Fruit fly (Drosophila melanogaster) Kc167 (cell line): Measurements from ENCODE around the gene CG14830.

Experiments used
- Myc ChIP-seq: fragments of >200 bp; optimal IDR thresholded peaks from 2 replicates; lab custom pipeline; 2017; ENCODE audit warnings: missing external identifiers
- Sin3A ChIP-seq: fragments of >200 bp; optimal IDR thresholded peaks from 2 replicates; lab custom pipeline; 2018; ENCODE audit warnings: missing external identifiers
- h ChIP-seq: fragments of >200 bp; optimal IDR thresholded peaks from 3 replicates; lab custom pipeline; 2018; ENCODE audit warnings: missing external identifiers
- insv ChIP-seq: fragments of >200 bp; optimal IDR thresholded peaks from 3 replicates; lab custom pipeline; 2018; ENCODE audit warnings: missing external identifiers
- psq ChIP-seq: fragments of >200 bp; optimal IDR thresholded peaks from 2 replicates; lab custom pipeline; 2017; ENCODE audit warnings: missing external identifiers
- ttk ChIP-seq: sonication (Bioruptor generic); optimal IDR thresholded peaks from 2 replicates; lab custom pipeline; 2017; ENCODE audit warnings: missing external identifiers

Gene CG14830

DNA sequence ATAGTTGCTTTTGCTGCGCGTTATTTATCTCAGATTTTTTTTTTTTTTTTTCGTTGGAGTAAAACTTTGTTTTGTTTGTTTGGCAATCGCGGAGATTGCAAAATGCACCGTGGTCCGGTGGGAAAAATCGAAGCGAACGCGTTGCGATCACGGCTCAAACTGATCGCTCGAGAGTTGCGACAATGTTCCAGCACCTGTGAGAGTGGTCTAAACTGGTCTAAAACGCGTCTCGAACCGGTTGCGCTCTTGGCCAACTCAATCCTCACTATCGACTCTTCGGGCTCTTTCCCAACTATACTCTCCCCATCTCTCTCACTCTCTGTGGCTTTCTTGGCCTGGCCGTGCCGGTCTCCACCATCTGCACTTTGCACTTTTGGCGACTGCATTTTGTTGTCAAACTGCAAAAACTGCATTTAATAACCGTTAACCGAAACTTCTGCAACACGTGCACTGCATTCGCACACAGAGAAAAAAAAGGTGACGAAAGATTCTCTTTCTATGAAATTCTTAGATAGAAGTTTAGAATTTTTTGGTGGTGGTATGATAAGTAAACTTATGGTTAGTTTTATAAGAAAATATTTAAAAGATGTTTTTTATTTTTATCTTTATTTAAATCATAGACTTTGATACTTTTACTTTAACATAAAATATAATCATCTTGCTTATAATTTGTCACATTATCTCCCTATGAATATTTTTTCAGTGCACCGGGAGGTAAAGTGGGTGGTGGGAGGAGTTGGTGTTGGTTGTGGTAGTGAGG, at the start of gene CG14830:
Gene CG14830 (minus strand): TSS at position 164 of the 760 bp plus-strand sequence.
- no peak for TF ChIP-seq insv (lab: Kevin White, UChicago)
- TF ChIP-seq Sin3A (lab: Kevin White, UChicago), result no peak
- TF ChIP-seq Myc (lab: Kevin White, UChicago), result no peak
- no peak for TF ChIP-seq ttk (lab: Kevin White, UChicago)
- no peak for TF ChIP-seq psq
- no peak for TF ChIP-seq h

dm6 chr3L:7312754-7313153, 49.0 kb upstream of the CG14830 start, which contains the start of gene unc-13-4A:
TSS of gene unc-13-4A (minus strand) at chr3L:7312896.
- no peak for TF ChIP-seq h
- TF ChIP-seq insv (lab: Kevin White, UChicago), result no peak
- TF ChIP-seq psq, result no peak
- no peak for TF ChIP-seq Sin3A (lab: Kevin White, UChicago)
- no peak for TF ChIP-seq ttk (lab: Kevin White, UChicago)
- no peak for TF ChIP-seq Myc (lab: Kevin White, UChicago)

dm6 chr3L:7300660-7301059, 36.9 kb upstream of the CG14830 start:
- TF ChIP-seq insv (lab: Kevin White, UChicago) (no peak), h (no peak), Sin3A (lab: Kevin White, UChicago) (no peak), Myc (lab: Kevin White, UChicago) (no peak), psq (no peak), ttk (lab: Kevin White, UChicago) (no peak)

DNA sequence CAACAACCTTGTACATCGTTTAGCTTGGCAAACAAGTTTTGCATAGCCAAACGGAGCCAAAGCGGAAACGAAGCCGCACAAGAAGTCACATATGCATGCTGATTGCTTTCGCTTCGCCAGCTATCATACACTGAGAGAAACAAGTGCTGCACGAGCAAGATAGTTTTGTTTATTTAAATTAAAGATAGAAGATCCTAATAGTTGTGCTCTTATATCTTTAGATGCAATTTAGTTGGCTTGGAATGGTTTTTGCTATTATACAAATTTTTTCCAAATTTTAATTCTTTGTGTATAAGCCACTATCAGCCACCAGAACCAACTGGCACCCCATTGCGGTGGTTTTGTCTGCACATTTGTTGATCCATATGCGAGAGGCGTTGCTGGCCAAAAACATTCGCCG, 19.8 kb upstream of the CG14830 start:
- TF ChIP-seq insv (lab: Kevin White, UChicago) (no peak), psq (no peak), ttk (lab: Kevin White, UChicago) (no peak), h (no peak), Myc (lab: Kevin White, UChicago) (no peak), Sin3A (lab: Kevin White, UChicago) (no peak)

- TF ChIP-seq Sin3A (lab: Kevin White, UChicago) (no peak), insv (lab: Kevin White, UChicago) (no peak), Myc (lab: Kevin White, UChicago) (no peak), psq (no peak), ttk (lab: Kevin White, UChicago) (no peak), h (no peak)
Measured at dm6 chr3L:7262471-7262870, 1.2 kb downstream of the CG14830 start.

DNA sequence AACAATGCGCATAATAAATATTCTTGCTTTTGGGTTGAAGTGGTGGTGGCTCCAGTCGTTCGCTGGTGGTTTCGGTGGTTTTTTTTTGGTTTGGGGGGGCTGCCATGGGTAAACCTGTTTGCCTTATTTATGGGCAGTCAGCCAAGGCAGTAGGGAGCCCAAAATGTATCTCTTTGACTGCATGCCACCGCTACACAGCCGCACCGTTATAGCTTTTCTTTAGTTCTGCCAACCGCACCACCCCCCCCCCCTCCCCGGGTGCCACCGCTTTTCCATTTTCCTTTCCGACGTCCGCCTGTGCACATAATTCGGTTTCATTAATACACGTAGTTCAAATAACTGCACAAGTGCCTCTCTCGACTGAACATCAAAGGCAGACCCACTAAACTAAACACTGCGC, 5.5 kb downstream of the CG14830 start:
- TF ChIP-seq insv (lab: Kevin White, UChicago), result no peak
- no peak for TF ChIP-seq Sin3A (lab: Kevin White, UChicago)
- no peak for TF ChIP-seq h
- TF ChIP-seq ttk (lab: Kevin White, UChicago), result no peak
- TF ChIP-seq Myc (lab: Kevin White, UChicago), result no peak
- TF ChIP-seq psq, result no peak

- TF ChIP-seq insv (lab: Kevin White, UChicago) (no peak), h (no peak), Sin3A (lab: Kevin White, UChicago) (no peak)
Measured at dm6 chr3L:7254724-7255123, 9.0 kb downstream of the CG14830 start.

dm6 chr3L:7250469-7250868, 13.3 kb downstream of the CG14830 start, which contains the start of gene MED4:
TSS of gene MED4 (minus strand) at chr3L:7250527.
- no peak for TF ChIP-seq Sin3A (lab: Kevin White, UChicago)
- no peak for TF ChIP-seq h
- no peak for TF ChIP-seq psq
- TF ChIP-seq Myc (lab: Kevin White, UChicago), result no peak
- no peak for TF ChIP-seq insv (lab: Kevin White, UChicago)
- TF ChIP-seq ttk (lab: Kevin White, UChicago), result no peak

dm6 chr3L:7249167-7249566, 14.6 kb downstream of the CG14830 start, which contains the start of gene Cdc27:
TSS of gene Cdc27 (minus strand) at chr3L:7249340.
- TF ChIP-seq insv (lab: Kevin White, UChicago) (no peak), Sin3A (lab: Kevin White, UChicago) (no peak), Myc (lab: Kevin White, UChicago) (no peak), ttk (lab: Kevin White, UChicago) (no peak), h (no peak), psq (no peak)

- TF ChIP-seq insv (lab: Kevin White, UChicago) (no peak), h (no peak), Myc (lab: Kevin White, UChicago) (no peak), ttk (lab: Kevin White, UChicago) (no peak), Sin3A (lab: Kevin White, UChicago) (no peak), psq (no peak)
Measured at dm6 chr3L:7243775-7244438, 19.8 kb downstream of the CG14830 start, which contains the start of the genes mRpL50 and mei-P22. TSS of gene mRpL50 (minus strand) at chr3L:7243933. TSS of gene mei-P22 (plus strand) at chr3L:7244388.

dm6 chr3L:7241217-7241859, 22.4 kb downstream of the CG14830 start, which contains the start of the genes RpL18 and Neos:
TSS of gene RpL18 (minus strand) at chr3L:7241351.
TSS of gene Neos (plus strand) at chr3L:7241628.
- TF ChIP-seq insv (lab: Kevin White, UChicago) (no peak), Sin3A (lab: Kevin White, UChicago) (no peak), h (no peak), ttk (lab: Kevin White, UChicago) (no peak)
